Fruit fly (Drosophila melanogaster) whole organism, embryonic: Measurements from ENCODE around the gene gdl.

Experiments
- Antp ChIP-seq: fragments of 200-800 bp; sonication (Bioruptor generic); optimal IDR thresholded peaks from 3 replicates; lab custom pipeline; 2016; ENCODE audit warnings: missing biosample characterization, missing genetic modification characterization
- Atf3 ChIP-seq: fragments of 200-800 bp; sonication (Bioruptor generic); optimal IDR thresholded peaks from 3 replicates; lab custom pipeline; 2016; ENCODE audit warnings: missing biosample characterization, missing genetic modification characterization
- Awh ChIP-seq: fragments of 200-800 bp; sonication (Bioruptor generic); IDR thresholded peaks from 2 replicates; pipeline ENCODE4, ENCODE4 v1.3.6; 2022; ENCODE audit warnings: missing biosample characterization, missing genetic modification characterization
- CG10431 ChIP-seq: fragments of 200-800 bp; sonication (Bioruptor generic); optimal IDR thresholded peaks from 3 replicates; lab custom pipeline; 2018; ENCODE audit warnings: missing biosample characterization, mild to moderate bottlenecking, missing genetic modification characterization
- CG10565 ChIP-seq: fragments of 200-800 bp; sonication (Bioruptor generic); optimal IDR thresholded peaks from 3 replicates; lab custom pipeline; 2016; ENCODE audit warnings: missing biosample characterization, mild to moderate bottlenecking, missing genetic modification characterization
- CG14050 ChIP-seq: fragments of 200-800 bp; sonication (Bioruptor generic); IDR thresholded peaks from 3 replicates; pipeline ENCODE4 v1.3.6; 2022; ENCODE audit warnings: missing biosample characterization, missing genetic modification characterization
- CG15269 ChIP-seq: fragments of 200-800 bp; sonication (Bioruptor generic); optimal IDR thresholded peaks from 2 replicates; lab custom pipeline; 2018; ENCODE audit warnings: missing biosample characterization, mild to moderate bottlenecking, missing genetic modification characterization, moderate library complexity
- CG18476 ChIP-seq: fragments of 200-800 bp; sonication (Bioruptor generic); optimal IDR thresholded peaks from 2 replicates; lab custom pipeline; 2016; ENCODE audit warnings: missing biosample characterization, mild to moderate bottlenecking, missing genetic modification characterization
- CG2889 ChIP-seq: fragments of 200-800 bp; sonication (Bioruptor generic); IDR thresholded peaks from 3 replicates; pipeline ENCODE4 v1.3.6; 2022; ENCODE audit warnings: missing biosample characterization, missing genetic modification characterization
- CG3995 ChIP-seq: fragments of 200-800 bp; sonication (Bioruptor generic); optimal IDR thresholded peaks from 3 replicates; lab custom pipeline; 2016; ENCODE audit warnings: missing biosample characterization, missing genetic modification characterization
- CG42726 ChIP-seq: fragments of 200-800 bp; sonication (Bioruptor generic); IDR thresholded peaks from 2 replicates; pipeline ENCODE4 v1.3.6; 2022; ENCODE audit warnings: missing biosample characterization, missing genetic modification characterization; ENCODE audit not compliant: partially characterized antibody
- CG4730 ChIP-seq: fragments of 200-800 bp; sonication (Bioruptor generic); IDR thresholded peaks from 2 replicates; pipeline ENCODE4 v1.3.6; 2022; ENCODE audit warnings: missing biosample characterization, missing genetic modification characterization
- CG5953 ChIP-seq: fragments of 200-800 bp; sonication (Bioruptor generic); IDR thresholded peaks from 2 replicates; pipeline ENCODE4 v1.3.6; 2022; ENCODE audit warnings: missing biosample characterization, missing genetic modification characterization
- CG7786 ChIP-seq: fragments of 200-800 bp; sonication (Bioruptor generic); optimal IDR thresholded peaks from 2 replicates; lab custom pipeline; 2016; ENCODE audit warnings: missing biosample characterization, missing genetic modification characterization
- CG8359 ChIP-seq: fragments of 200-800 bp; sonication (Bioruptor generic); optimal IDR thresholded peaks from 2 replicates; lab custom pipeline; 2017; ENCODE audit warnings: missing biosample characterization, mild to moderate bottlenecking, missing genetic modification characterization, borderline replicate concordance
- CTCF ChIP-seq: fragments of 200-800 bp; sonication (Bioruptor generic); optimal IDR thresholded peaks from 2 replicates; lab custom pipeline; 2017; ENCODE audit warnings: missing biosample characterization, mild to moderate bottlenecking, missing genetic modification characterization, moderate library complexity
- Chrac-16 ChIP-seq: fragments of 200-800 bp; sonication (Bioruptor generic); optimal IDR thresholded peaks from 3 replicates; lab custom pipeline; 2016; ENCODE audit warnings: missing biosample characterization, missing genetic modification characterization
- CoRest ChIP-seq: fragments of 200-800 bp; sonication (Bioruptor generic); optimal IDR thresholded peaks from 3 replicates; lab custom pipeline; 2018; ENCODE audit warnings: missing biosample characterization, mild to moderate bottlenecking, missing genetic modification characterization, moderate library complexity
- D19B ChIP-seq: fragments of 200-800 bp; sonication (Bioruptor generic); optimal IDR thresholded peaks from 2 replicates; lab custom pipeline; 2017; ENCODE audit warnings: missing biosample characterization, mild to moderate bottlenecking, missing genetic modification characterization
- Dbx ChIP-seq: fragments of 200-800 bp; sonication (Bioruptor generic); IDR thresholded peaks from 3 replicates; pipeline ENCODE4 v1.3.6; 2022; ENCODE audit warnings: missing biosample characterization, missing genetic modification characterization
- Gug ChIP-seq: fragments of 200-800 bp; sonication (Bioruptor generic); IDR thresholded peaks from 4 replicates; pipeline ENCODE4 v1.3.6; 2022; ENCODE audit warnings: missing biosample characterization, missing genetic modification characterization
- H2.0 ChIP-seq: fragments of 200-800 bp; sonication (Bioruptor generic); IDR thresholded peaks from 2 replicates; pipeline ENCODE4 v1.3.6; 2022; ENCODE audit warnings: missing biosample characterization, missing genetic modification characterization
- Hmx ChIP-seq: fragments of 200-800 bp; sonication (Bioruptor generic); optimal IDR thresholded peaks from 2 replicates; lab custom pipeline; 2016; ENCODE audit warnings: missing biosample characterization, missing genetic modification characterization
- Meics ChIP-seq: fragments of 200-800 bp; sonication (Bioruptor generic); optimal IDR thresholded peaks from 2 replicates; lab custom pipeline; 2017; ENCODE audit warnings: missing biosample characterization, mild to moderate bottlenecking, missing genetic modification characterization
- Rx ChIP-seq: fragments of 200-800 bp; sonication (Bioruptor generic); IDR thresholded peaks from 2 replicates; pipeline ENCODE4 v1.3.6; 2022; ENCODE audit warnings: missing biosample characterization, missing genetic modification characterization
- YL-1 ChIP-seq: fragments of 200-800 bp; sonication (Bioruptor generic); optimal IDR thresholded peaks from 3 replicates; lab custom pipeline; 2017; ENCODE audit warnings: missing biosample characterization, mild to moderate bottlenecking, missing genetic modification characterization
- amos ChIP-seq: fragments of 200-800 bp; sonication (Bioruptor generic); IDR thresholded peaks from 2 replicates; pipeline ENCODE4 v1.3.6; 2022; ENCODE audit warnings: missing biosample characterization, missing genetic modification characterization; ENCODE audit not compliant: partially characterized antibody
- corto ChIP-seq: fragments of 200-800 bp; sonication (Bioruptor generic); optimal IDR thresholded peaks from 2 replicates; lab custom pipeline; 2016; ENCODE audit warnings: missing biosample characterization, mild to moderate bottlenecking, missing genetic modification characterization, moderate library complexity
- disco-r ChIP-seq: fragments of 200-800 bp; sonication (Bioruptor generic); optimal IDR thresholded peaks from 2 replicates; lab custom pipeline; 2016; ENCODE audit warnings: missing biosample characterization, missing genetic modification characterization
- dmrt99B ChIP-seq: fragments of 200-800 bp; sonication (Bioruptor generic); optimal IDR thresholded peaks from 2 replicates; lab custom pipeline; 2018; ENCODE audit warnings: missing biosample characterization, mild to moderate bottlenecking, missing genetic modification characterization, moderate library complexity
- en ChIP-seq: fragments of 200-800 bp; sonication (Bioruptor generic); optimal IDR thresholded peaks from 2 replicates; lab custom pipeline; 2016; ENCODE audit warnings: missing biosample characterization, missing genetic modification characterization
- eyg ChIP-seq: fragments of 200-800 bp; sonication (Bioruptor generic); optimal IDR thresholded peaks from 3 replicates; lab custom pipeline; 2016; ENCODE audit warnings: missing biosample characterization, missing genetic modification characterization
- grau ChIP-seq: fragments of 200-800 bp; optimal IDR thresholded peaks from 3 replicates; lab custom pipeline; 2019; ENCODE audit warnings: missing biosample characterization, mild to moderate bottlenecking, missing genetic modification characterization, moderate library complexity
- grn ChIP-seq: fragments of 200-800 bp; sonication (Bioruptor generic); optimal IDR thresholded peaks from 3 replicates; lab custom pipeline; 2017; ENCODE audit warnings: missing biosample characterization, missing genetic modification characterization
- gsb ChIP-seq: fragments of 200-800 bp; sonication (Bioruptor generic); IDR thresholded peaks from 2 replicates; pipeline ENCODE4 v1.3.6; 2022; ENCODE audit warnings: missing biosample characterization, missing genetic modification characterization
- ham ChIP-seq: fragments of 200-800 bp; sonication (Bioruptor generic); IDR thresholded peaks from 2 replicates; pipeline ENCODE4 v1.3.6; 2022; ENCODE audit warnings: missing biosample characterization, missing genetic modification characterization
- hth ChIP-seq: fragments of >200 bp; optimal IDR thresholded peaks from 2 replicates; lab custom pipeline; 2017; ENCODE audit warnings: inconsistent platforms
- kni ChIP-seq: fragments of 200-800 bp; sonication (Bioruptor generic); optimal IDR thresholded peaks from 3 replicates; lab custom pipeline; 2017; ENCODE audit warnings: mild to moderate bottlenecking, missing biosample characterization, missing genetic modification reagents, missing genetic modification characterization
- lmd ChIP-seq: fragments of 200-800 bp; sonication (Bioruptor generic); IDR thresholded peaks from 2 replicates; pipeline ENCODE4 v1.3.6; 2022; ENCODE audit warnings: missing biosample characterization, missing genetic modification characterization
- maf-S ChIP-seq: fragments of 200-800 bp; sonication (Bioruptor generic); optimal IDR thresholded peaks from 2 replicates; lab custom pipeline; 2016; ENCODE audit warnings: missing biosample characterization, missing genetic modification characterization
- onecut ChIP-seq: fragments of 200-800 bp; sonication (Bioruptor generic); IDR thresholded peaks from 2 replicates; pipeline ENCODE4 v1.3.6; 2022; ENCODE audit warnings: missing biosample characterization, missing genetic modification characterization
- psq ChIP-seq: fragments of 200-800 bp; sonication (Bioruptor generic); optimal IDR thresholded peaks from 2 replicates; lab custom pipeline; 2017; ENCODE audit warnings: missing biosample characterization, missing genetic modification characterization
- rib ChIP-seq: fragments of 200-800 bp; sonication (Bioruptor generic); IDR thresholded peaks from 2 replicates; pipeline ENCODE4 v1.3.6; 2022; ENCODE audit warnings: missing biosample characterization, missing genetic modification characterization
- sd ChIP-seq: fragments of 200-800 bp; sonication (Bioruptor generic); optimal IDR thresholded peaks from 3 replicates; lab custom pipeline; 2018; ENCODE audit warnings: missing biosample characterization, mild to moderate bottlenecking, missing genetic modification characterization, moderate library complexity
- seq ChIP-seq: fragments of 200-800 bp; sonication (Bioruptor generic); IDR thresholded peaks from 2 replicates; pipeline ENCODE4 v1.3.6; 2022; ENCODE audit warnings: missing biosample characterization, missing genetic modification characterization
- sima ChIP-seq: fragments of 200-800 bp; sonication (Bioruptor generic); optimal IDR thresholded peaks from 2 replicates; lab custom pipeline; 2016; ENCODE audit warnings: missing biosample characterization, missing genetic modification characterization
- sisA ChIP-seq: fragments of 200-800 bp; sonication (Bioruptor generic); IDR thresholded peaks from 2 replicates; pipeline ENCODE4 v1.3.6; 2022; ENCODE audit warnings: missing biosample characterization, missing genetic modification characterization
- slp2 ChIP-seq: fragments of 200-800 bp; sonication (Bioruptor generic); optimal IDR thresholded peaks from 2 replicates; lab custom pipeline; 2016; ENCODE audit warnings: missing biosample characterization, missing genetic modification characterization
- tgo ChIP-seq: fragments of 200-800 bp; sonication (Bioruptor generic); IDR thresholded peaks from 3 replicates; pipeline ENCODE4 v1.3.6; 2022; ENCODE audit warnings: missing biosample characterization, missing genetic modification characterization
- unc-4 ChIP-seq: fragments of 200-800 bp; sonication (Bioruptor generic); IDR thresholded peaks from 2 replicates; pipeline ENCODE4 v1.3.6; 2022; ENCODE audit warnings: missing biosample characterization, missing genetic modification characterization; ENCODE audit not compliant: partially characterized antibody
- zen ChIP-seq: fragments of 200-800 bp; sonication (Bioruptor generic); optimal IDR thresholded peaks from 3 replicates; lab custom pipeline; 2018; ENCODE audit warnings: missing biosample characterization, mild to moderate bottlenecking, missing genetic modification characterization, moderate library complexity
- zfh1 ChIP-seq: fragments of 200-800 bp; sonication (Bioruptor generic); IDR thresholded peaks from 3 replicates; pipeline ENCODE4 v1.3.6; 2022; ENCODE audit warnings: missing biosample characterization, missing genetic modification characterization
- zfh2 ChIP-seq: fragments of 200-800 bp; sonication (Bioruptor generic); optimal IDR thresholded peaks from 2 replicates; lab custom pipeline; 2016; ENCODE audit warnings: missing biosample characterization, missing genetic modification characterization

Gene gdl

DNA sequence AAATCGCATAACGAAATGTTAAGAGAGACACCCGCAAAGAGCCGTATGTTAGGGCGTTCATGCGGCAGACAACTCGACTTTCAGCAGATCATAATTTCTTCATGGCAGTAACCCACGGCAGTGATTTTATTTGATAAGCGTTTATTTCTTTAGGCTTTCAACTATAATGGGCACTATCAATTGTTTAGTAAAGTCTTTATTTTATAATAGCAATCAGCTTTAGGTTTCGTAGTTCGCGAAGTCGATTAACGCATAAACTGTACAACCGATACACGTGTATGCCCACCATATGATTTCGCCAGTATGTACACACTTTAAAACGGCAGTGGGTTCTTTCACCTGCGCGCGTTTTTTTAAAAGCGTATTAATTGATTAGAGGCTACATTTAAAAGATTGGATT lies 1.0 kb upstream of the gdl start, which contains the start of gene CG7841 (continued):
- peak; percentile 97 for TF ChIP-seq eyg (GFP tag; lab: Kevin White, UChicago)
- TF ChIP-seq CG7786 (GFP tag; lab: Kevin White, UChicago) = peak; percentile 94
- peak; percentile 98 for TF ChIP-seq dmrt99B
- TF ChIP-seq ham (GFP tag; lab: Robert Waterston, UW) = peak; percentile 78; the same call in 1 of the 2 replicates
- TF ChIP-seq maf-S = peak; percentile 94
- TF ChIP-seq CG18476 = peak; percentile 97
- peak; percentile 97 for TF ChIP-seq seq (GFP tag; lab: Robert Waterston, UW)
- peak; percentile 75 for TF ChIP-seq Gug (GFP tag; lab: Robert Waterston, UW)
- peak; percentile 96 for TF ChIP-seq onecut (GFP tag; lab: Robert Waterston, UW)
- peak; percentile 96 for TF ChIP-seq kni (GFP tag; lab: Kevin White, UChicago)
- TF ChIP-seq grau (tag; lab: Kevin White, UChicago) = peak; percentile 98
- peak; percentile 95 for TF ChIP-seq zfh2
- no peak for TF ChIP-seq amos (GFP tag; lab: Robert Waterston, UW)
- peak; percentile 98 for TF ChIP-seq CG15269 (tag; lab: Kevin White, UChicago)
- peak; percentile 88 for TF ChIP-seq gsb (GFP tag; lab: Robert Waterston, UW)
- TF ChIP-seq H2.0 (GFP tag; lab: Robert Waterston, UW) = peak; percentile 92
- peak; percentile 95 for TF ChIP-seq rib (GFP tag; lab: Robert Waterston, UW)
- peak; percentile 98 for TF ChIP-seq Meics (GFP tag; lab: Kevin White, UChicago)
- peak; percentile 84; the same call in 1 of the 2 replicates for TF ChIP-seq CG4730 (GFP tag; lab: Robert Waterston, UW)
- TF ChIP-seq en (GFP tag; lab: Kevin White, UChicago) = peak; percentile 97
- TF ChIP-seq CG10431 (GFP tag; lab: Kevin White, UChicago) = peak; percentile 96
- TF ChIP-seq CG14050 (GFP tag; lab: Robert Waterston, UW) = peak; percentile 96
- peak; percentile 93 for TF ChIP-seq Hmx
- TF ChIP-seq CG5953 (GFP tag; lab: Robert Waterston, UW) = peak; percentile 93
- no peak; the same call in 1 of the 2 replicates for TF ChIP-seq sisA
- peak; percentile 94 for TF ChIP-seq Atf3
- peak; percentile 95 for TF ChIP-seq YL-1 (GFP tag; lab: Kevin White, UChicago)
- peak; percentile 94 for TF ChIP-seq CG10565 (GFP tag; lab: Kevin White, UChicago)
- TF ChIP-seq sima = peak; percentile 92
- peak; percentile 87 for TF ChIP-seq grn (GFP tag; lab: Kevin White, UChicago)
- peak; percentile 98 for TF ChIP-seq CoRest (tag; lab: Kevin White, UChicago)
- peak; percentile 92 for TF ChIP-seq CG8359 (GFP tag; lab: Kevin White, UChicago)
- TF ChIP-seq CG3995 (GFP tag; lab: Kevin White, UChicago) = peak; percentile 80
- TF ChIP-seq zfh1 (GFP tag; lab: Robert Waterston, UW) = peak; percentile 97
- TF ChIP-seq CTCF = peak; percentile 71
- TF ChIP-seq unc-4 (GFP tag; lab: Robert Waterston, UW) = no peak
- TF ChIP-seq sd (tag; lab: Kevin White, UChicago) = peak; percentile 90
- no peak; the same call in none of the 2 replicates for TF ChIP-seq Rx (GFP tag; lab: Robert Waterston, UW)
- peak; percentile 91 for TF ChIP-seq zen
- TF ChIP-seq Dbx (GFP tag; lab: Robert Waterston, UW) = peak; percentile 95
- peak; percentile 96 for TF ChIP-seq Chrac-16 (GFP tag; lab: Kevin White, UChicago)
- peak; percentile 95 for TF ChIP-seq Antp (GFP tag; lab: Kevin White, UChicago)
- TF ChIP-seq D19B (GFP tag; lab: Kevin White, UChicago) = peak; percentile 86
- TF ChIP-seq lmd = peak; percentile 95
- TF ChIP-seq psq (GFP tag; lab: Kevin White, UChicago) = peak; percentile 72
- peak; percentile 86 for TF ChIP-seq CG2889 (GFP tag; lab: Robert Waterston, UW)
- peak; percentile 93 for TF ChIP-seq disco-r
- peak; percentile 98 for TF ChIP-seq corto (GFP tag; lab: Kevin White, UChicago)
- peak; percentile 95 for TF ChIP-seq tgo
- 0 out of 2 replicates have a peak, but pooled peaks have one; percentile 4 for TF ChIP-seq CG42726 (GFP tag; lab: Robert Waterston, UW)
- TF ChIP-seq Awh (GFP tag; lab: Robert Waterston, UW) = peak; percentile 97
- peak; percentile 92 for TF ChIP-seq slp2 (GFP tag; lab: Kevin White, UChicago)
- no peak for TF ChIP-seq hth (lab: Kevin White, UChicago)
